Fruit fly (Drosophila melanogaster): ENCODE data around the gene CG33688.

DNA sequence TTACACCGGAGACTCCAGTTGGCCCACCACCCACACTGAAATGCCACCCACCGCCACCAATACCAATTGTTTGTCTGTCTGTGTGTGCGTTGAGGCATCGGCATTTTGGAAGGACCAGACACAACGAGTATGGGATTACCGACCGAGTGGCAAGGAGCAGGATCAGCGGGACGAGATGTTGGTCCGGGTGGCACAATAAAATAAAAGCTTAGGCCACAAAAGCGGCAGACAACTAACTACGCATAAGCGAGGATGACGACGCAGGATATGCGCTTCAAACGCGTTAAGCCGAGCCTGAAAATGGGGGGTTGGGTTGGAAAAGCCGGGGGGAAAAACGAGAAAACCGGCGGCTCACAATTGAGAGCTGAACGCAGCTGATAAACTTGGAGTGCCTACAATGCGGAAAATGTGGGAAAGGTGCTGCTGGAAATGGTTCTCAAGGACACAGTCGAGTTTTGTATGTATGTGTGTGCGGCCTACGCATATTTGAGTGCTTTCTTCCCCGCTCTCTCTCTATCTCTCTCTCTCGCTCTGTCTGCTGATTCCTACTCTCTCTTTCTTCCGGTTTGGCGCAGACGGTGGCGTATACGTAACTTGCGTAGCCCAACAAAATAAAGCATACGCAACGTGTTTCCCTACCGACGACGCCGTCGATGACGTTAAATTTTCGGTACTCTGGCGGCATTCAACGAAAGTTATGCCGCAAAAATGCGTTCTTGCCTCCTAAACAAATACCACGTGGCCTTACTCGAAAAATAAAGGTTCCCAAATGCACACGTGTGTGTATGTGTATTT, 6.3 kb upstream of the CG33688 start:
- TF ChIP-seq toe (GFP tag; optimal IDR thresholded peaks at IDR 0.05) = no peak
- TF ChIP-seq CG7045 (GFP tag; optimal IDR thresholded peaks at IDR 0.05) = no peak
- no peak for TF ChIP-seq Mnt (GFP tag; optimal IDR thresholded peaks at IDR 0.05)
- TF ChIP-seq kay (GFP tag; ENCODE audit: borderline replicate concordance) = no peak
- TF ChIP-seq CG7101 (tag; optimal IDR thresholded peaks at IDR 0.05) = no peak
- TF ChIP-seq CG11617 (GFP tag; optimal IDR thresholded peaks at IDR 0.05) = no peak

Data from whole organism, adult.